Worm (Caenorhabditis elegans): ENCODE results near the gene vps-29.

DNA sequence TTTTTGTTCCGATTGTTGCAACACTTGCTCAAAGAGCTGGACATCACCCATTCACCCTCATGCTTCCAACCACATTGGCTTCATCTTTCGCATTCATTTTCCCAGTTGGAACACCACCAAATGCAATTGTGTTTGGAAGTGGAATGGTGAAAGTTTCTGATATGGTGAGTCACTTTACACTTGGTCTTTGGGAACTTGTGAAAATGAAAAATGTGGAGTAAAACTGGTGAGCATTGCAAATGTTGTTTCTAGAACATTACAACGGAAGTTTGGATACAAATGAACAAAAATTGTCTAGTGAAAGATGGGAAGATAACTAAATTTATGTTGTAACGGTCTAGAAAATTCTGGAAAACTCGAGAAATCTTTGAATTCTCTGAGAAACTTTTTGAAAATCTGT lies 43.4 kb upstream of the vps-29 start:
- TF ChIP-seq dao-5 (tag; optimal IDR thresholded peaks at IDR 0.05) = no peak
- TF ChIP-seq him-1 (tag; optimal IDR thresholded peaks at IDR 0.05) = no peak
